Worm (Caenorhabditis elegans): ENCODE measurements around the gene coh-4.

- TF ChIP-seq flt-1 (GFP tag; IDR thresholded peaks at IDR 0.05) (peak; percentile 79), ref-1 (GFP tag; conservative IDR thresholded peaks at IDR 0.05) (no peak), ztf-29 (GFP tag; IDR thresholded peaks at IDR 0.05) (0 out of 2 replicates have a peak, but pooled peaks have one; percentile 13), cog-1 (tag; optimal IDR thresholded peaks at IDR 0.05) (peak; percentile 81), ztf-23 (GFP tag; IDR thresholded peaks at IDR 0.05) (peak; percentile 83), klf-2 (GFP tag; conservative IDR thresholded peaks at IDR 0.05) (0 out of 2 replicates have a peak, but pooled peaks have one; percentile 62), T22C8.4 (GFP tag; IDR thresholded peaks at IDR 0.05) (peak; percentile 94), tab-1 (GFP tag; IDR thresholded peaks at IDR 0.05) (peak; percentile 73)
Measured at ce11 chrV:4194587-4195211, 19.3 kb upstream of the coh-4 start, which contains the start of gene Y45G5AM.9.

Measured in whole organism, midembryonic.